Worm (Caenorhabditis elegans): ENCODE data around the gene F37B4.15.

The F37B4.15 gene

DNA sequence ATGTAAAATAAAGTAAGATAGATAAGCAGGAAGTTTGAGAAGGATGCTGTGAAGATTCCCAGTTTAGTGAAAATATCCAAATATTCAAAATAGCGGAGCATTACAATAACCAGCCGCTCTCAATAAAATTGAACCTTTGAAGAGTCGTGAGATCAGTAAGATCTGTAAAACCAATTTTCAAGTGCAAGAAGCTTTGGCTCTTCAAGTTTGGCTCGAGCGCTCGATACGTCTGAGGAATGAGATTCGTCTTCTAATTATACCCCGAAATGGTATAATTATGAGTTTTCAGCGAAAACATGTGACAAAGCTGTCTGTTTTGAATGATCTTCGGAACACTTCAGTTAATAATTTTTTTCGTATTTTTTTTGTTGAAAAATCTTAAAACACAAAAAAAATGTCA lies 7.8 kb downstream of the F37B4.15 start, which contains the start of gene str-46:
Gene str-46 (minus strand): TSS at position 101 of the 400 bp plus-strand sequence.
- TF ChIP-seq snpc-1.1 (tag; optimal IDR thresholded peaks at IDR 0.05; ENCODE audit: insufficient read depth) (no peak), F52B5.7 (tag; optimal IDR thresholded peaks at IDR 0.05) (no peak), attf-5 (GFP tag; optimal IDR thresholded peaks at IDR 0.05) (no peak), ZK185.1 (tag; optimal IDR thresholded peaks at IDR 0.05; ENCODE audit: poor library complexity, severe bottlenecking) (no peak), attf-3 (GFP tag; conservative IDR thresholded peaks at IDR 0.05) (no peak), F57A8.1 (GFP tag; optimal IDR thresholded peaks at IDR 0.05) (no peak), sea-2 (GFP tag; IDR thresholded peaks at IDR 0.05) (no peak), hsf-1 (GFP tag; IDR thresholded peaks at IDR 0.05) (no peak), ceh-100 (GFP tag; IDR thresholded peaks at IDR 0.05) (no peak), nhr-179 (tag; optimal IDR thresholded peaks at IDR 0.05) (no peak), ceh-27 (GFP tag; optimal IDR thresholded peaks at IDR 0.05) (no peak), F49E8.2 (tag; optimal IDR thresholded peaks at IDR 0.05; ENCODE audit: insufficient read depth) (no peak), lir-1 (GFP tag; conservative IDR thresholded peaks at IDR 0.05) (no peak), mes-4 (tag; optimal IDR thresholded peaks at IDR 0.05) (no peak), lin-54 (GFP tag; optimal IDR thresholded peaks at IDR 0.05) (no peak)

- TF ChIP-seq lin-26 (GFP tag; IDR thresholded peaks at IDR 0.05) (no peak), mxl-1 (tag; optimal IDR thresholded peaks at IDR 0.05) (no peak), B0019.2 (GFP tag; conservative IDR thresholded peaks at IDR 0.05) (no peak)
Observed at ce11 chrV:2903227-2903626, 11.2 kb downstream of the F37B4.15 start, which contains the start of gene C31B8.7. TSS of gene C31B8.7 (minus strand) at chrV:2903327.

DNA sequence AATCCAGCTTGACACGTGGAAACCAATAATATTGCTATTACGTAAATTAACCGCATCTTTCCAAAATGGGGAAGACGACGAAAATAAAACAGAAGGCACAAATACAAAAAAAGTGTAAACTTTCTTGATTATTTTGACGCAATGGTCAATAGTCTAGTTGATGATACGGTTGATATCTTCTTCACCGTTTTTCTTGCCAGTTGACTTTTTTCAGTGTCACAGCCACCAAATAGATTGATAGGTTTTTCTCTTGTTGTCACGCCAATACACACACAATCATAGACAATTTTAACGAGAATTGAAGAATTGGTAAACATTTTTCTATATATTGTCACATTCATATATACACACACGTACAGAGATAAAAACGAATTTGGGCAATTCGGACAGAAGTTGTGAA lies 17.5 kb downstream of the F37B4.15 start, which contains the start of gene zmp-3:
Gene zmp-3 (minus strand): TSS at position 101 of the 400 bp plus-strand sequence.
- no peak for TF ChIP-seq him-1 (tag; optimal IDR thresholded peaks at IDR 0.05)
- no peak for TF ChIP-seq Y53F4B.3 (GFP tag; IDR thresholded peaks at IDR 0.05)
- no peak for TF ChIP-seq B0336.3 (GFP tag; IDR thresholded peaks at IDR 0.05)
- no peak for TF ChIP-seq B0261.1 (tag; optimal IDR thresholded peaks at IDR 0.05)
- TF ChIP-seq rcor-1 (GFP tag; IDR thresholded peaks at IDR 0.05) = no peak
- no peak for TF ChIP-seq F57A8.1 (GFP tag; optimal IDR thresholded peaks at IDR 0.05)
- TF ChIP-seq attf-5 (GFP tag; optimal IDR thresholded peaks at IDR 0.05) = no peak
- no peak for TF ChIP-seq hsf-1 (GFP tag; IDR thresholded peaks at IDR 0.05)
- TF ChIP-seq athp-1 (tag; optimal IDR thresholded peaks at IDR 0.05) = no peak
- no peak for TF ChIP-seq ceh-100 (GFP tag; IDR thresholded peaks at IDR 0.05)
- TF ChIP-seq hmg-20 (GFP tag; IDR thresholded peaks at IDR 0.05) = no peak
- no peak for TF ChIP-seq hrde-1 (tag; optimal IDR thresholded peaks at IDR 0.05; ENCODE audit: borderline replicate concordance)
- no peak for TF ChIP-seq ceh-79 (tag; optimal IDR thresholded peaks at IDR 0.05)
- TF ChIP-seq mel-28 (tag; optimal IDR thresholded peaks at IDR 0.05; ENCODE audit: borderline replicate concordance) = no peak
- TF ChIP-seq unc-62 (GFP tag; optimal IDR thresholded peaks at IDR 0.05) = no peak

DNA sequence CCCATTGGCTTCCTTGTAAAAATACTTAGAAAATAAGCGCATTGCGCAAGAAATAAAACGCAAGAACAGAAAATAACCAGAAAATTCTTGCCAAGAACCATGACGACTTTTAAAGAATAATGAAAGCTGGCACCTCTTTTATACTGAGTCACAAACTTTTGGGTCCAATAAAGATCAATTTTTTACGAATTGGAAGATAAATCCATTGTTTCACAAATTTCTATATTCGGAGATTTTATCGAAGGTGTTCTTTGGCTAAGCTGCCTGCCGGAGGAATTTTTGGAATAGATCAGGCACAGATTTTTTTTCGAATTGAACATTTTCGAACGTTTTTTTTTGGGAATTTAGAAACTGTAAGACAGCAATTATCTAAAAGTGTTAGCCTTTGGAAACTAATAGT lies 20.9 kb downstream of the F37B4.15 start, which contains the start of gene C31B8.9:
Gene C31B8.9 (minus strand): TSS at position 101 of the 400 bp plus-strand sequence.
- TF ChIP-seq madf-6 (GFP tag; IDR thresholded peaks at IDR 0.05) = no peak
- TF ChIP-seq ekl-4 (GFP tag; IDR thresholded peaks at IDR 0.05) = no peak
- no peak for TF ChIP-seq madf-3 (GFP tag; IDR thresholded peaks at IDR 0.05)
- no peak for TF ChIP-seq C17E4.6 (GFP tag; IDR thresholded peaks at IDR 0.05)
- TF ChIP-seq Y53F4B.3 (GFP tag; IDR thresholded peaks at IDR 0.05) = no peak
- TF ChIP-seq tlf-1 (GFP tag; optimal IDR thresholded peaks at IDR 0.05) = no peak
- TF ChIP-seq lin-40 (tag; optimal IDR thresholded peaks at IDR 0.05) = no peak
- no peak for TF ChIP-seq aptf-2 (GFP tag; conservative IDR thresholded peaks at IDR 0.05)
- no peak for TF ChIP-seq F23B12.7 (tag; optimal IDR thresholded peaks at IDR 0.05; ENCODE audit: insufficient read depth)
- TF ChIP-seq K11D2.4 (GFP tag; IDR thresholded peaks at IDR 0.05) = no peak
- TF ChIP-seq egrh-3 (GFP tag; IDR thresholded peaks at IDR 0.05) = no peak
- no peak for TF ChIP-seq bed-2 (GFP tag; IDR thresholded peaks at IDR 0.05)
- TF ChIP-seq xnd-1 (tag; optimal IDR thresholded peaks at IDR 0.05) = no peak
- TF ChIP-seq B0035.1 (tag; optimal IDR thresholded peaks at IDR 0.05) = no peak
- TF ChIP-seq aptf-3 (GFP tag; IDR thresholded peaks at IDR 0.05) = no peak
- no peak for TF ChIP-seq dpl-1 (GFP tag; optimal IDR thresholded peaks at IDR 0.05)
- no peak for TF ChIP-seq rcor-1 (GFP tag; IDR thresholded peaks at IDR 0.05)

Data from whole organism, young adult.